Fruit fly (Drosophila melanogaster): ENCODE results near the gene Prx6a.

DNA sequence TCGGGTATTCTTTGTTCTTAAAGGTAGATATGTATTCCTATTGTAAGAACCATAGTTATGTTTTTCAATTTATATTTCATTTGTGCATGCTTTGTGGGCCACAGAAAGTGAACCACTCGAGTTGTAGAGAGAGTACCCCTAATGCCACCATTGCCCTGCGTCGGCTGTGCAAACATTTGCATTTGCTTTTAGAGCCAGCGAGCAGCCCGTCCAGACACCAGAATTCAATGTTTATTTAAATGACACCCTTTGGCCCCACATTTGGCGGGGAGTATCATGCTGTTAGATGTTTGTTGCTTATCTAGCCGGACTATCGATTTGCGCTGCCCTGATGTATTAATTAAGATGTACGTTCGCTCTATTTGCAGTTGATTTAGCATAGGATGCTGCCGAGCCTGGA lies 13.4 kb downstream of the Prx6a start:
- no peak for TF ChIP-seq usp (GFP tag; optimal IDR thresholded peaks at IDR 0.05)
- TF ChIP-seq pan (optimal IDR thresholded peaks at IDR 0.05) = no peak
- TF ChIP-seq psq (optimal IDR thresholded peaks at IDR 0.05) = no peak
- TF ChIP-seq CG8478 (optimal IDR thresholded peaks at IDR 0.05) = no peak
- no peak for TF ChIP-seq EcR (GFP tag; optimal IDR thresholded peaks at IDR 0.05)
